Worm (Caenorhabditis elegans) whole organism, mixed stage, embryonic: Measurements from ENCODE around the gene M176.9.

ENCODE experiments used
- M03D4.4 ChIP-seq: sonication (generic microtip); optimal IDR thresholded peaks from 2 replicates; lab custom pipeline; 2017; ENCODE audit warnings: mild to moderate bottlenecking, missing genetic modification characterization, missing compliant biosample characterization
- bed-3 ChIP-seq: fragments of 200-800 bp; sonication (Bioruptor generic); optimal IDR thresholded peaks from 3 replicates; lab custom pipeline; 2018; ENCODE audit warnings: mild to moderate bottlenecking, missing genetic modification characterization, moderate library complexity, missing compliant biosample characterization
- blmp-1 ChIP-seq: fragments of 150-350 bp; optimal IDR thresholded peaks from 2 replicates; lab custom pipeline; 2014; ENCODE audit warnings: missing biosample characterization, missing genetic modification characterization
- ceh-39 ChIP-seq: fragments of 150-350 bp; optimal IDR thresholded peaks from 2 replicates; lab custom pipeline; 2014; ENCODE audit warnings: missing biosample characterization, missing genetic modification characterization
- ceh-43 ChIP-seq: fragments of 200-800 bp; sonication (Bioruptor generic); optimal IDR thresholded peaks from 2 replicates; lab custom pipeline; 2018; ENCODE audit warnings: mild to moderate bottlenecking, missing genetic modification characterization, moderate library complexity, missing compliant biosample characterization
- ceh-83 ChIP-seq: fragments of 200-800 bp; sonication (Bioruptor generic); optimal IDR thresholded peaks from 2 replicates; lab custom pipeline; 2018; ENCODE audit warnings: mild to moderate bottlenecking, missing genetic modification characterization, missing compliant biosample characterization
- ces-1 ChIP-seq: fragments of 150-350 bp; optimal IDR thresholded peaks from 2 replicates; lab custom pipeline; 2014; ENCODE audit warnings: missing biosample characterization, missing genetic modification reagents, missing genetic modification characterization
- cnd-1 ChIP-seq: fragments of 200-800 bp; sonication (Bioruptor generic); optimal IDR thresholded peaks from 2 replicates; lab custom pipeline; 2018; ENCODE audit warnings: mild to moderate bottlenecking, missing genetic modification characterization, missing compliant biosample characterization
- drap-1 ChIP-seq: fragments of 200-800 bp; sonication (Bioruptor generic); optimal IDR thresholded peaks from 3 replicates; lab custom pipeline; 2018; ENCODE audit warnings: mild to moderate bottlenecking, missing genetic modification characterization, missing compliant biosample characterization
- elt-1 ChIP-seq: sonication (generic microtip); optimal IDR thresholded peaks from 2 replicates; lab custom pipeline; 2017; ENCODE audit warnings: missing genetic modification characterization, mild to moderate bottlenecking, missing compliant biosample characterization, antibody characterized with exemption, moderate library complexity, borderline replicate concordance; ENCODE audit not compliant: insufficient read depth
- elt-3 ChIP-seq: fragments of 150-350 bp; optimal IDR thresholded peaks from 2 replicates; lab custom pipeline; 2014; ENCODE audit warnings: missing biosample characterization, missing genetic modification characterization
- flh-1 ChIP-seq: fragments of 200-800 bp; sonication (Bioruptor generic); optimal IDR thresholded peaks from 2 replicates; lab custom pipeline; 2018; ENCODE audit warnings: mild to moderate bottlenecking, missing genetic modification characterization, moderate library complexity, missing compliant biosample characterization
- ham-2 ChIP-seq: fragments of 200-800 bp; sonication (Bioruptor generic); optimal IDR thresholded peaks from 2 replicates; lab custom pipeline; 2018; ENCODE audit warnings: mild to moderate bottlenecking, missing genetic modification characterization, missing compliant biosample characterization
- hlh-1 ChIP-seq: fragments of 150-350 bp; optimal IDR thresholded peaks from 2 replicates; lab custom pipeline; 2014; ENCODE audit warnings: missing biosample characterization, missing genetic modification reagents, missing genetic modification characterization
- lin-13 ChIP-seq: fragments of 150-350 bp; optimal IDR thresholded peaks from 2 replicates; lab custom pipeline; 2014; ENCODE audit warnings: missing biosample characterization, missing genetic modification characterization
- lin-32 ChIP-seq: fragments of 200-800 bp; sonication (Bioruptor generic); optimal IDR thresholded peaks from 2 replicates; lab custom pipeline; 2018; ENCODE audit warnings: mild to moderate bottlenecking, missing genetic modification characterization, missing compliant biosample characterization
- lsy-2 ChIP-seq: fragments of 150-350 bp; optimal IDR thresholded peaks from 2 replicates; lab custom pipeline; 2014; ENCODE audit warnings: missing biosample characterization, missing genetic modification characterization
- mab-5 ChIP-seq: fragments of 150-350 bp; optimal IDR thresholded peaks from 2 replicates; lab custom pipeline; 2014; ENCODE audit warnings: missing biosample characterization, missing genetic modification characterization
- mep-1 ChIP-seq: fragments of 150-350 bp; optimal IDR thresholded peaks from 2 replicates; lab custom pipeline; 2017; ENCODE audit warnings: missing biosample characterization, missing genetic modification reagents, missing genetic modification characterization, inconsistent platforms
- mls-2 ChIP-seq: sonication (generic microtip); optimal IDR thresholded peaks from 2 replicates; lab custom pipeline; 2016; ENCODE audit warnings: mild to moderate bottlenecking, missing genetic modification characterization, moderate library complexity, missing compliant biosample characterization
- nhr-12 ChIP-seq: fragments of 150-350 bp; optimal IDR thresholded peaks from 2 replicates; lab custom pipeline; 2014; ENCODE audit warnings: missing biosample characterization, missing genetic modification characterization
- nhr-2 ChIP-seq: fragments of 150-350 bp; optimal IDR thresholded peaks from 2 replicates; lab custom pipeline; 2014; ENCODE audit warnings: missing biosample characterization, missing genetic modification characterization
- nhr-237 ChIP-seq: fragments of 150-350 bp; optimal IDR thresholded peaks from 2 replicates; lab custom pipeline; 2014; ENCODE audit warnings: missing biosample characterization, missing genetic modification characterization
- nhr-76 ChIP-seq: sonication (generic microtip); optimal IDR thresholded peaks from 2 replicates; lab custom pipeline; 2017; ENCODE audit warnings: missing biosample characterization, missing genetic modification characterization
- pha-4 ChIP-seq: fragments of 150-350 bp; optimal IDR thresholded peaks from 2 replicates; lab custom pipeline; 2018; ENCODE audit warnings: missing biosample characterization, missing genetic modification reagents, missing genetic modification characterization
- sem-2 ChIP-seq: fragments of 200-800 bp; sonication (Bioruptor generic); optimal IDR thresholded peaks from 2 replicates; lab custom pipeline; 2018; ENCODE audit warnings: mild to moderate bottlenecking, missing genetic modification characterization, missing compliant biosample characterization
- snpc-4 ChIP-seq: fragments of 150-350 bp; optimal IDR thresholded peaks from 2 replicates; lab custom pipeline; 2014; ENCODE audit warnings: missing biosample characterization, missing genetic modification characterization
- unc-120 ChIP-seq: sonication (generic microtip); optimal IDR thresholded peaks from 2 replicates; lab custom pipeline; 2017; ENCODE audit warnings: missing genetic modification characterization, missing compliant biosample characterization; ENCODE audit not compliant: poor library complexity, severe bottlenecking
- unc-39 ChIP-seq: fragments of 150-350 bp; optimal IDR thresholded peaks from 2 replicates; lab custom pipeline; 2014; ENCODE audit warnings: missing biosample characterization, missing genetic modification characterization
- unc-62 ChIP-seq: fragments of 150-350 bp; optimal IDR thresholded peaks from 2 replicates; lab custom pipeline; 2014; ENCODE audit warnings: missing biosample characterization, missing genetic modification reagents, missing genetic modification characterization
- zip-8 ChIP-seq: fragments of 150-350 bp; optimal IDR thresholded peaks from 2 replicates; lab custom pipeline; 2014; ENCODE audit warnings: missing biosample characterization, missing genetic modification characterization
- ztf-11 ChIP-seq: fragments of 150-350 bp; optimal IDR thresholded peaks from 2 replicates; lab custom pipeline; 2014; ENCODE audit warnings: missing biosample characterization, missing genetic modification characterization

M176.9 gene

ce11 chrII:9377158-9377557 is 34.2 kb downstream of the M176.9 start, which contains the start of gene C06C3.10:
Gene C06C3.10, minus strand, starts transcription at chrII:9377258.
- no peak for TF ChIP-seq mab-5 (tag; lab: Kevin White, UChicago)
- no peak for TF ChIP-seq nhr-2 (tag; lab: Kevin White, UChicago)
- TF ChIP-seq lsy-2 (tag; lab: Kevin White, UChicago), result no peak
- no peak for TF ChIP-seq snpc-4 (tag; lab: Kevin White, UChicago)
- no peak for TF ChIP-seq ceh-39 (tag; lab: Kevin White, UChicago)

- no peak for TF ChIP-seq unc-120 (tag; lab: Kevin White, UChicago)
- no peak for TF ChIP-seq drap-1
- no peak for TF ChIP-seq bed-3 (GFP tag; lab: Kevin White, UChicago)
- no peak for TF ChIP-seq flh-1 (GFP tag; lab: Kevin White, UChicago)
- TF ChIP-seq nhr-76 (tag; lab: Kevin White, UChicago), result no peak
- no peak for TF ChIP-seq ceh-43 (GFP tag; lab: Kevin White, UChicago)
- no peak for TF ChIP-seq elt-1 (tag; lab: Kevin White, UChicago)
- TF ChIP-seq hlh-1 (tag; lab: Kevin White, UChicago), result no peak
- TF ChIP-seq ceh-39 (tag; lab: Kevin White, UChicago), result no peak
- no peak for TF ChIP-seq mep-1 (tag; lab: Kevin White, UChicago)
- TF ChIP-seq unc-62, result no peak
- no peak for TF ChIP-seq ces-1 (GFP tag; lab: Kevin White, UChicago)
Observed at ce11 chrII:9374807-9375206, 36.6 kb downstream of the M176.9 start, which contains the start of gene C06C3.12. Gene C06C3.12, plus strand, starts transcription at chrII:9375107.

DNA sequence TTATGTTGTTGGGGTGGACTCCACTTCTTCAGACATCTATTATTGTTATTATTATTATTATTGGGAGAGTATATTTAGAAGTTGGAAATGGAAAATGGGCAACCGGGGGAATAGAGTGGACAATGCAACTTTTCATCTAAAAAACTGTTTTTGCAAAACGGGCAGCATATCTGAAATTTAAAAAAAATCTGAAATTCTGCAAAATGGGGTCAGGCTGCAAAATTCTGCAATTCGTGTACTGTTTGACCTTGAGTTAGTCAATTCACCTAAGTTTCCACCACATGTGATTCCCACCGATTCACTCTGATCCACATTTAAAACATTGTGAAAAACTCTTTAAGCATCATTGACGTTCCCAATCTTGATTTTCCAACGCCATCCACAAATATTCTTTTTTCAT is 38.4 kb downstream of the M176.9 start, which contains the start of gene C06C3.4:
C06C3.4 (plus strand) TSS at position 301 of the 400 bp plus-strand sequence.
- no peak for TF ChIP-seq elt-3 (tag; lab: Kevin White, UChicago)
- no peak for TF ChIP-seq bed-3 (GFP tag; lab: Kevin White, UChicago)
- no peak for TF ChIP-seq drap-1
- TF ChIP-seq cnd-1 (tag; lab: Kevin White, UChicago), result no peak
- TF ChIP-seq sem-2 (GFP tag; lab: Kevin White, UChicago), result no peak
- TF ChIP-seq mep-1 (tag; lab: Kevin White, UChicago), result no peak
- TF ChIP-seq lin-13, result no peak
- TF ChIP-seq lsy-2 (tag; lab: Kevin White, UChicago), result no peak
- TF ChIP-seq ceh-43 (GFP tag; lab: Kevin White, UChicago), result no peak
- no peak for TF ChIP-seq pha-4
- no peak for TF ChIP-seq snpc-4 (tag; lab: Kevin White, UChicago)
- no peak for TF ChIP-seq ham-2

- TF ChIP-seq cnd-1 (tag; lab: Kevin White, UChicago) (no peak), blmp-1 (no peak), M03D4.4 (tag; lab: Kevin White, UChicago) (no peak), drap-1 (no peak), unc-39 (tag; lab: Kevin White, UChicago) (no peak), nhr-76 (tag; lab: Kevin White, UChicago) (no peak), lsy-2 (tag; lab: Kevin White, UChicago) (no peak), nhr-2 (tag; lab: Kevin White, UChicago) (no peak), ztf-11 (tag; lab: Kevin White, UChicago) (no peak)
Observed at ce11 chrII:9372393-9372792, 39.0 kb downstream of the M176.9 start, which contains the start of gene C06C3.3. Gene C06C3.3, minus strand, starts transcription at chrII:9372493.

- TF ChIP-seq ztf-11 (tag; lab: Kevin White, UChicago) (no peak), ceh-83 (no peak), nhr-2 (tag; lab: Kevin White, UChicago) (no peak), M03D4.4 (tag; lab: Kevin White, UChicago) (no peak), unc-62 (no peak), mep-1 (tag; lab: Kevin White, UChicago) (no peak), nhr-237 (tag; lab: Kevin White, UChicago) (no peak)
Observed at ce11 chrII:9369394-9369793, 42.0 kb downstream of the M176.9 start.

DNA sequence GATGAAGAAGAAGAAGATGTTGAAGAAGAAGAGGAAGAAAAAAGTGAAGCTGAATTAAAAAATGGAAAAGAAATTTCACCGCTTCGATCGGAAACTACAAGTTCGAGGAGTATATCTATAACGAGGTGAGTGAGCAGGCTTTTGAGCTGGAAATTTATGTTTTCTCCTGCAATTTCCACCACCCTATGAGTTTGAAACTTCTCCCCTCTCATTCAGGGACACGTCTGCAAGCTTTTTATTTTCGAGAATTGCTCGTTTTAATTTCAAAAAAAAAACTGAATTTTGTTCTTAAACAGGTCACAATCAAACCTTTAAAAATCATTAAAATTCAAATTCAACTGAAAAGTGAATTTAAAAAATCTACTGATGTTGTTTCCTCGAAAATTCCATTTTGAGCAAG is 49.1 kb downstream of the M176.9 start:
- TF ChIP-seq ces-1 (GFP tag; lab: Kevin White, UChicago), result no peak
- TF ChIP-seq lsy-2 (tag; lab: Kevin White, UChicago), result no peak
- TF ChIP-seq lin-13, result no peak
- TF ChIP-seq lin-32, result no peak
- no peak for TF ChIP-seq hlh-1 (tag; lab: Kevin White, UChicago)
- no peak for TF ChIP-seq unc-39 (tag; lab: Kevin White, UChicago)
- no peak for TF ChIP-seq cnd-1 (tag; lab: Kevin White, UChicago)
- TF ChIP-seq unc-62, result no peak
- no peak for TF ChIP-seq M03D4.4 (tag; lab: Kevin White, UChicago)
- TF ChIP-seq zip-8 (tag; lab: Kevin White, UChicago), result no peak
- TF ChIP-seq ceh-39 (tag; lab: Kevin White, UChicago), result no peak
- no peak for TF ChIP-seq ceh-83
- TF ChIP-seq mls-2 (tag; lab: Kevin White, UChicago), result no peak
- no peak for TF ChIP-seq ztf-11 (tag; lab: Kevin White, UChicago)
- no peak for TF ChIP-seq blmp-1
- no peak for TF ChIP-seq mep-1 (tag; lab: Kevin White, UChicago)
- TF ChIP-seq elt-3 (tag; lab: Kevin White, UChicago), result no peak
- no peak for TF ChIP-seq nhr-12 (tag; lab: Kevin White, UChicago)
